Worm (Caenorhabditis elegans) whole organism, L4 larva: ENCODE results near the gene C05G5.2.

Source experiments
- D1046.2 ChIP-seq: fragments of 200-800 bp; sonication (Bioruptor generic); IDR thresholded peaks from 2 replicates; pipeline ENCODE4 v1.3.6; 2022; ENCODE audit warnings: missing genetic modification characterization, missing compliant biosample characterization
- F44E2.7 ChIP-seq: fragments of 200-800 bp; sonication (Bioruptor generic); IDR thresholded peaks from 2 replicates; pipeline ENCODE4 v2.1.2; 2022; ENCODE audit warnings: missing genetic modification characterization, missing compliant biosample characterization
- T26A8.4 ChIP-seq: fragments of 200-800 bp; sonication (Bioruptor generic); IDR thresholded peaks from 2 replicates; pipeline ENCODE4 v1.3.6; 2022; ENCODE audit warnings: missing genetic modification characterization, missing compliant biosample characterization
- ZK546.5 ChIP-seq, 2 experiments: sonication (generic microtip); optimal IDR thresholded peaks; 2 replicates each; lab custom pipeline; 2017; ENCODE audit warnings: missing biosample characterization in 2 of 2, missing genetic modification characterization in 2 of 2
- aha-1 ChIP-seq: fragments of 150-350 bp; peaks from one replicate; lab custom pipeline; 2014; ENCODE audit warnings: missing biosample characterization, missing genetic modification characterization
- ama-1 ChIP-seq: fragments of 150-350 bp; optimal IDR thresholded peaks from 2 replicates; lab custom pipeline; 2014; ENCODE audit warnings: inconsistent platforms, mixed read lengths
- daf-12 ChIP-seq: fragments of 150-350 bp; optimal IDR thresholded peaks from 2 replicates; lab custom pipeline; 2014; ENCODE audit warnings: missing biosample characterization, missing genetic modification reagents, missing genetic modification characterization
- daf-16 ChIP-seq, 3 experiments: sonication (generic microtip); optimal IDR thresholded peaks; 2 replicates each; lab custom pipeline; 2016 to 2017; ENCODE audit warnings: missing genetic modification characterization in 3 of 3, missing genetic modification reagents in 3 of 3, mild to moderate bottlenecking in 2 of 3, missing compliant biosample characterization in 2 of 3, missing biosample characterization in 1 of 3, moderate library complexity in 1 of 3
- daf-8 ChIP-seq: fragments of 200-800 bp; sonication (Bioruptor generic); IDR thresholded peaks from 2 replicates; pipeline ENCODE4 v1.3.6; 2022; ENCODE audit warnings: missing genetic modification characterization, missing compliant biosample characterization
- dmd-6 ChIP-seq: fragments of 200-800 bp; sonication (Bioruptor generic); IDR thresholded peaks from 2 replicates; pipeline ENCODE4 v1.3.6; 2022; ENCODE audit warnings: missing genetic modification reagents, missing genetic modification characterization, missing compliant biosample characterization
- dpl-1 ChIP-seq: fragments of 150-350 bp; optimal IDR thresholded peaks from 2 replicates; lab custom pipeline; 2014; ENCODE audit warnings: missing biosample characterization, missing genetic modification reagents, missing genetic modification characterization
- egl-43 ChIP-seq: fragments of 200-800 bp; sonication (Bioruptor generic); IDR thresholded peaks from 2 replicates; pipeline ENCODE4 v1.3.6; 2022; ENCODE audit warnings: missing genetic modification reagents, missing genetic modification characterization, missing compliant biosample characterization
- fkh-10 ChIP-seq: fragments of 150-350 bp; optimal IDR thresholded peaks from 2 replicates; lab custom pipeline; 2014; ENCODE audit warnings: missing biosample characterization, missing genetic modification reagents, missing genetic modification characterization
- fos-1 ChIP-seq: fragments of 150-350 bp; optimal IDR thresholded peaks from 2 replicates; lab custom pipeline; 2014; ENCODE audit warnings: missing biosample characterization, missing genetic modification characterization
- hif-1 ChIP-seq, 2 experiments: sonication (generic microtip); optimal IDR thresholded peaks; 2 replicates each; lab custom pipeline; 2016 to 2017; ENCODE audit warnings: missing compliant biosample characterization in 2 of 2, missing genetic modification characterization in 2 of 2, missing genetic modification reagents in 2 of 2, missing genotype in 2 of 2, mild to moderate bottlenecking in 1 of 2
- hlh-11 ChIP-seq: fragments of 200-800 bp; sonication (Bioruptor generic); optimal IDR thresholded peaks from 2 replicates; lab custom pipeline; 2018; ENCODE audit warnings: mild to moderate bottlenecking, missing genetic modification characterization, missing compliant biosample characterization
- hlh-30 ChIP-seq: sonication (generic microtip); optimal IDR thresholded peaks from 2 replicates; lab custom pipeline; 2017; ENCODE audit warnings: antibody characterized with exemption, mild to moderate bottlenecking, missing genetic modification characterization, missing compliant biosample characterization; ENCODE audit not compliant: insufficient read depth
- hmg-1.1 ChIP-seq: fragments of 200-800 bp; sonication (Bioruptor generic); IDR thresholded peaks from 2 replicates; pipeline ENCODE4 v1.3.6; 2022; ENCODE audit warnings: missing genetic modification reagents, missing genetic modification characterization, missing compliant biosample characterization
- lin-13 ChIP-seq: fragments of 150-350 bp; optimal IDR thresholded peaks from 2 replicates; lab custom pipeline; 2014; ENCODE audit warnings: missing biosample characterization, missing genetic modification reagents, missing genetic modification characterization
- lin-38 ChIP-seq: fragments of 200-800 bp; sonication (Bioruptor generic); IDR thresholded peaks from 2 replicates; pipeline ENCODE4 v1.3.6; 2022; ENCODE audit warnings: missing genetic modification reagents, missing genetic modification characterization, missing compliant biosample characterization
- lir-3 ChIP-seq: sonication (generic microtip); optimal IDR thresholded peaks from 2 replicates; lab custom pipeline; 2016; ENCODE audit warnings: mild to moderate bottlenecking, missing genetic modification characterization, missing compliant biosample characterization
- mdl-1 ChIP-seq, 2 experiments: fragments of 150-350 bp in 1 of 2; sonication (generic microtip) in 1 of 2; optimal IDR thresholded peaks; 2 replicates each; lab custom pipeline; 2014 to 2017; ENCODE audit warnings: missing biosample characterization in 2 of 2, missing genetic modification characterization in 2 of 2
- mxl-2 ChIP-seq: fragments of 200-800 bp; sonication (Bioruptor generic); conservative IDR thresholded peaks from 2 replicates; pipeline ENCODE4 v1.3.6; 2022; ENCODE audit warnings: missing genetic modification reagents, missing genetic modification characterization, missing compliant biosample characterization
- mxl-3 ChIP-seq: fragments of 200-800 bp; sonication (Bioruptor generic); optimal IDR thresholded peaks from 2 replicates; lab custom pipeline; 2018; ENCODE audit warnings: mild to moderate bottlenecking, missing genetic modification characterization, missing compliant biosample characterization
- nhr-10 ChIP-seq: fragments of 150-350 bp; optimal IDR thresholded peaks from 2 replicates; lab custom pipeline; 2014; ENCODE audit warnings: missing biosample characterization, missing genetic modification characterization
- nhr-102 ChIP-seq: sonication (generic microtip); optimal IDR thresholded peaks from 2 replicates; lab custom pipeline; 2016; ENCODE audit warnings: mild to moderate bottlenecking, missing genetic modification characterization, moderate library complexity, missing compliant biosample characterization
- nhr-11 ChIP-seq: fragments of 150-350 bp; optimal IDR thresholded peaks from 2 replicates; lab custom pipeline; 2014; ENCODE audit warnings: missing biosample characterization, missing genetic modification characterization
- nhr-111 ChIP-seq: fragments of 200-800 bp; sonication (Bioruptor generic); optimal IDR thresholded peaks from 2 replicates; lab custom pipeline; 2018; ENCODE audit warnings: mild to moderate bottlenecking, missing genetic modification characterization, missing compliant biosample characterization
- nhr-237 ChIP-seq: sonication (generic microtip); optimal IDR thresholded peaks from 2 replicates; lab custom pipeline; 2017; ENCODE audit warnings: missing biosample characterization, missing genetic modification characterization
- nhr-28 ChIP-seq: fragments of 150-350 bp; optimal IDR thresholded peaks from 2 replicates; lab custom pipeline; 2014; ENCODE audit warnings: missing biosample characterization, missing genetic modification characterization
- nhr-48 ChIP-seq: sonication (generic microtip); optimal IDR thresholded peaks from 2 replicates; lab custom pipeline; 2016; ENCODE audit warnings: mild to moderate bottlenecking, missing genetic modification characterization, missing compliant biosample characterization
- nhr-6 ChIP-seq: fragments of 150-350 bp; optimal IDR thresholded peaks from 2 replicates; lab custom pipeline; 2014; ENCODE audit warnings: missing biosample characterization, missing genetic modification characterization
- nhr-77 ChIP-seq: fragments of 150-350 bp; optimal IDR thresholded peaks from 2 replicates; lab custom pipeline; 2014; ENCODE audit warnings: missing biosample characterization, missing genetic modification characterization
- pha-4 ChIP-seq, 2 experiments: fragments of 150-350 bp in 1 of 2; fragments of 200-800 bp in 1 of 2; sonication (Bioruptor generic) in 1 of 2; IDR thresholded peaks in 1 of 2; optimal IDR thresholded peaks in 1 of 2; 2 replicates each; pipeline versions ENCODE4 v1.3.6 to Lab custom; 2014 to 2022; ENCODE audit warnings: missing genetic modification characterization in 2 of 2, missing genetic modification reagents in 2 of 2, missing biosample characterization in 1 of 2, missing compliant biosample characterization in 1 of 2
- php-3 ChIP-seq: fragments of 200-800 bp; sonication (Bioruptor generic); IDR thresholded peaks from 2 replicates; pipeline ENCODE4 v1.3.6; 2022; ENCODE audit warnings: missing genetic modification reagents, missing genetic modification characterization, missing compliant biosample characterization
- pqm-1 ChIP-seq: sonication (generic microtip); optimal IDR thresholded peaks from 2 replicates; lab custom pipeline; 2017; ENCODE audit warnings: missing biosample characterization, missing genetic modification characterization
- skn-1 ChIP-seq: fragments of 150-350 bp; optimal IDR thresholded peaks from 2 replicates; lab custom pipeline; 2014; ENCODE audit warnings: missing biosample characterization, missing genetic modification characterization
- snpc-4 ChIP-seq: fragments of 150-350 bp; optimal IDR thresholded peaks from 2 replicates; lab custom pipeline; 2014; ENCODE audit warnings: missing biosample characterization, missing genetic modification characterization
- tag-97 ChIP-seq: fragments of 200-800 bp; sonication (Bioruptor generic); IDR thresholded peaks from 2 replicates; pipeline ENCODE4 v1.3.6; 2022; ENCODE audit warnings: missing genetic modification characterization, missing compliant biosample characterization
- tra-1 ChIP-seq: fragments of 200-800 bp; sonication (Bioruptor generic); IDR thresholded peaks from 2 replicates; pipeline ENCODE4 v1.3.6; 2022; ENCODE audit warnings: missing genetic modification reagents, missing genetic modification characterization, missing compliant biosample characterization
- unc-39 ChIP-seq: sonication (generic microtip); optimal IDR thresholded peaks from 2 replicates; lab custom pipeline; 2017; ENCODE audit warnings: missing biosample characterization, missing genetic modification characterization
- unc-62 ChIP-seq, 3 experiments: fragments of 150-350 bp in 1 of 3; sonication (generic microtip); optimal IDR thresholded peaks in 2 of 3; peaks in 1 of 3; 1 replicate in 1 of 3; 2 replicates in 2 of 3; lab custom pipeline; 2014 to 2017; ENCODE audit warnings: missing biosample characterization in 3 of 3, missing genetic modification characterization in 3 of 3, missing genetic modification reagents in 3 of 3, missing genotype in 1 of 3
- zag-1 ChIP-seq: fragments of 150-350 bp; optimal IDR thresholded peaks from 2 replicates; lab custom pipeline; 2014; ENCODE audit warnings: missing biosample characterization, missing genetic modification characterization
- zip-11 ChIP-seq: fragments of 200-800 bp; sonication (Bioruptor generic); IDR thresholded peaks from 2 replicates; pipeline ENCODE4 v1.3.6; 2022; ENCODE audit warnings: missing genetic modification characterization, missing compliant biosample characterization
- ztf-11 ChIP-seq: fragments of 150-350 bp; optimal IDR thresholded peaks from 2 replicates; lab custom pipeline; 2014; ENCODE audit warnings: missing biosample characterization, missing genetic modification characterization
- ztf-7 ChIP-seq: fragments of 150-350 bp; optimal IDR thresholded peaks from 2 replicates; lab custom pipeline; 2014; ENCODE audit warnings: missing biosample characterization, missing genetic modification characterization

C05G5.2 gene

ce11 chrX:14783434-14784142, 36.5 kb downstream of the C05G5.2 start (continued):
- TF ChIP-seq daf-8 (GFP tag; lab: Robert Waterston, UW): no peak
- TF ChIP-seq ZK546.5 (tag; optimal IDR thresholded peaks at IDR 0.05; lab: Kevin White, UChicago): no peak
- no peak for TF ChIP-seq dpl-1 (GFP tag; lab: Kevin White, UChicago)
- no peak for TF ChIP-seq daf-12 (tag; lab: Kevin White, UChicago)
- no peak for TF ChIP-seq nhr-6 (tag; lab: Kevin White, UChicago)
- peak in 1 of 2 experiments; percentile 67 for TF ChIP-seq unc-62 (GFP tag; optimal IDR thresholded peaks at IDR 0.05 in 1 of 2; lab: Kevin White, UChicago)
- TF ChIP-seq unc-62 (tag; optimal IDR thresholded peaks at IDR 0.05; lab: Kevin White, UChicago): no peak
- no peak for TF ChIP-seq fkh-10 (GFP tag; lab: Kevin White, UChicago)
- TF ChIP-seq aha-1 (tag; lab: Kevin White, UChicago): peak; percentile 98
- no peak for TF ChIP-seq tag-97 (GFP tag; lab: Robert Waterston, UW)
- no peak for TF ChIP-seq ama-1
- 0 out of 2 replicates have a peak, but pooled peaks have one; percentile 39 for TF ChIP-seq pha-4 (GFP tag; IDR thresholded peaks at IDR 0.05; lab: Robert Waterston, UW)
- TF ChIP-seq pha-4 (tag; optimal IDR thresholded peaks at IDR 0.05; lab: Kevin White, UChicago): no peak
- TF ChIP-seq ztf-7: no peak
- no peak for TF ChIP-seq mxl-2 (GFP tag; lab: Robert Waterston, UW)
- no peak for TF ChIP-seq skn-1 (tag; lab: Kevin White, UChicago)
- TF ChIP-seq lin-13: no peak
- no peak for TF ChIP-seq ztf-11
- no peak for TF ChIP-seq nhr-11 (tag; lab: Kevin White, UChicago)

ce11 chrX:14786821-14787556, 39.9 kb downstream of the C05G5.2 start:
- peak; percentile 61 for TF ChIP-seq nhr-28 (tag; lab: Kevin White, UChicago)
- no peak for TF ChIP-seq nhr-111 (GFP tag; lab: Kevin White, UChicago)
- TF ChIP-seq hif-1 (tag; optimal IDR thresholded peaks at IDR 0.05; lab: Kevin White, UChicago): peak; percentile 34 to 74
- TF ChIP-seq nhr-48 (tag; lab: Kevin White, UChicago): peak; percentile 53
- TF ChIP-seq hlh-11 (tag; lab: Kevin White, UChicago): peak; percentile 82
- peak in 1 of 2 experiments; percentile 90 for TF ChIP-seq unc-62 (GFP tag; optimal IDR thresholded peaks at IDR 0.05 in 1 of 2; lab: Kevin White, UChicago)
- no peak for TF ChIP-seq unc-62 (tag; optimal IDR thresholded peaks at IDR 0.05; lab: Kevin White, UChicago)
- no peak for TF ChIP-seq zip-11 (GFP tag; lab: Robert Waterston, UW)
- TF ChIP-seq hmg-1.1: no peak
- TF ChIP-seq mxl-3 (GFP tag; lab: Kevin White, UChicago): peak; percentile 65
- TF ChIP-seq skn-1 (tag; lab: Kevin White, UChicago): no peak
- peak; percentile 70 for TF ChIP-seq dmd-6 (GFP tag; lab: Robert Waterston, UW)
- TF ChIP-seq unc-39 (tag; lab: Kevin White, UChicago): no peak
- TF ChIP-seq php-3 (GFP tag; lab: Robert Waterston, UW): peak; percentile 40; the same call in 1 of the 2 replicates
- TF ChIP-seq lin-38 (GFP tag; lab: Robert Waterston, UW): no peak
- no peak for TF ChIP-seq daf-16 (GFP tag; optimal IDR thresholded peaks at IDR 0.05; lab: Kevin White, UChicago)
- TF ChIP-seq daf-16 (tag; optimal IDR thresholded peaks at IDR 0.05; lab: Kevin White, UChicago): peak; percentile 59
- TF ChIP-seq tra-1 (GFP tag; lab: Robert Waterston, UW): 0 out of 2 replicates have a peak, but pooled peaks have one; percentile 35
- TF ChIP-seq F44E2.7 (GFP tag; lab: Robert Waterston, UW): no peak
- no peak for TF ChIP-seq lir-3
- TF ChIP-seq nhr-10: peak; percentile 34
- TF ChIP-seq mdl-1 (tag; optimal IDR thresholded peaks at IDR 0.05; lab: Kevin White, UChicago): peak in 1 of 2 experiments; percentile 61
- TF ChIP-seq egl-43 (GFP tag; lab: Robert Waterston, UW): no peak
- TF ChIP-seq nhr-102 (tag; lab: Kevin White, UChicago): no peak
- no peak for TF ChIP-seq pqm-1
- no peak for TF ChIP-seq nhr-237 (tag; lab: Kevin White, UChicago)
- no peak for TF ChIP-seq T26A8.4 (GFP tag; lab: Robert Waterston, UW)
- peak; percentile 77 for TF ChIP-seq hlh-30 (tag; lab: Kevin White, UChicago)
- no peak for TF ChIP-seq snpc-4 (tag; lab: Kevin White, UChicago)
- TF ChIP-seq fos-1 (tag; lab: Kevin White, UChicago): no peak
- TF ChIP-seq ztf-11: no peak
- no peak for TF ChIP-seq nhr-77 (tag; lab: Kevin White, UChicago)
- TF ChIP-seq aha-1 (tag; lab: Kevin White, UChicago): peak; percentile 64
- TF ChIP-seq zag-1 (tag; lab: Kevin White, UChicago): no peak
- TF ChIP-seq D1046.2 (GFP tag; lab: Robert Waterston, UW): no peak
